Worm (Caenorhabditis elegans): ENCODE measurements around the gene cnc-11.

The cnc-11 gene

DNA sequence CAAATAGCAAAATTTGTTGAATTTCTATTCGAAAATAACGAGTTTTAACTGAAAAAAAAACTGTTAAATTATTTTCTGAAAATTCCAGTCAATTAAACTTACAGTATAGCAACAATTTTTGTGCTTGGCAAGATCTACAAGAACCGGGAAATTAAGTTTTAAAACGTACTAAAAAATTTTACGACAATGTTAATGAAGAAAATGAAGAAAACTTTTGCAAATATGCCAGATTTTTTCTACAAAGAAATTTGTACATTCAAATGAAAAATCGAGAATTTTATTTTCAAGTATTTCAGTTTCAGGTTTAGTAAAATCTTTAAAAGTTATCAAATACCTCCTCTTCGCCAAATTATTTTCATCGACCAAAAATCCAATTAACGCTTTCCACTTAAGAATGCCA is at the start of gene cnc-11:
Gene cnc-11, plus strand, starts transcription at position 301 of the 400 bp plus-strand sequence.
- TF ChIP-seq tbx-37 (GFP tag; conservative IDR thresholded peaks at IDR 0.05) (no peak), F13C5.2 (tag; optimal IDR thresholded peaks at IDR 0.05) (no peak), pes-1 (GFP tag; IDR thresholded peaks at IDR 0.05) (no peak), hnd-1 (tag; optimal IDR thresholded peaks at IDR 0.05) (no peak), B0310.2 (tag; optimal IDR thresholded peaks at IDR 0.05) (no peak), scrt-1 (GFP tag; IDR thresholded peaks at IDR 0.05) (no peak), ets-7 (tag; optimal IDR thresholded peaks at IDR 0.05) (no peak), aly-1 (tag; optimal IDR thresholded peaks at IDR 0.05) (no peak), tra-4 (tag; optimal IDR thresholded peaks at IDR 0.05) (no peak), ceh-36 (tag; optimal IDR thresholded peaks at IDR 0.05) (no peak), ceh-13 (GFP tag; optimal IDR thresholded peaks at IDR 0.05) (no peak), hmbx-1 (tag; optimal IDR thresholded peaks at IDR 0.05) (no peak), flt-1 (GFP tag; IDR thresholded peaks at IDR 0.05) (no peak)

DNA sequence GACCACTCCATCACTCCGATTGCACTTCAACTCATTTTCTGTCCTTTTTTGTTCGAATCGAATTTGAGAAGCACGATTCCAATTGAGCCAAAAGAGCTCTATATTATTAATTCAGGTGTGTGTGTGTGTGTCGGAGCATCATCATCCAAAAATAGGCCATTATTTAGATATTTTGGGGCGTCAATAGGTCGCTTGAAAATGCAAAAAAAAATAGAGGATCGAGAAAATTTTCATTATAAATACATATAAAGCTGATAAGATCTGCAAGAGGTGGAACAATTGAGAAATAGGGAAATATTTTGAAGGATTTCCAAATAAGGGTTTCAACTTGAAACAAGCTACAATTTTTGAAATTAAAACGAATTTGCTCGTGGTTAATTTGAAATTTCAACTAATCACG is 49.2 kb upstream of the cnc-11 start, which contains the start of gene Y75B7AR.1:
Gene Y75B7AR.1, minus strand, starts transcription at position 101 of the 400 bp plus-strand sequence.
- TF ChIP-seq tbx-11 (GFP tag; IDR thresholded peaks at IDR 0.05) (no peak), pes-1 (GFP tag; IDR thresholded peaks at IDR 0.05) (no peak), flt-1 (GFP tag; IDR thresholded peaks at IDR 0.05) (no peak), tra-4 (tag; optimal IDR thresholded peaks at IDR 0.05) (no peak), B0310.2 (tag; optimal IDR thresholded peaks at IDR 0.05) (no peak), F13C5.2 (tag; optimal IDR thresholded peaks at IDR 0.05) (no peak), hnd-1 (tag; optimal IDR thresholded peaks at IDR 0.05) (no peak), hmbx-1 (tag; optimal IDR thresholded peaks at IDR 0.05) (no peak), ceh-36 (tag; optimal IDR thresholded peaks at IDR 0.05) (no peak), tbx-37 (GFP tag; conservative IDR thresholded peaks at IDR 0.05) (no peak), ets-7 (tag; optimal IDR thresholded peaks at IDR 0.05) (no peak), ama-1 (optimal IDR thresholded peaks at IDR 0.05) (no peak), hmg-4 (GFP tag; optimal IDR thresholded peaks at IDR 0.05) (no peak), aly-1 (tag; optimal IDR thresholded peaks at IDR 0.05) (no peak), scrt-1 (GFP tag; IDR thresholded peaks at IDR 0.05) (no peak), sea-1 (GFP tag; conservative IDR thresholded peaks at IDR 0.05) (no peak), ceh-13 (GFP tag; optimal IDR thresholded peaks at IDR 0.05) (no peak)

DNA sequence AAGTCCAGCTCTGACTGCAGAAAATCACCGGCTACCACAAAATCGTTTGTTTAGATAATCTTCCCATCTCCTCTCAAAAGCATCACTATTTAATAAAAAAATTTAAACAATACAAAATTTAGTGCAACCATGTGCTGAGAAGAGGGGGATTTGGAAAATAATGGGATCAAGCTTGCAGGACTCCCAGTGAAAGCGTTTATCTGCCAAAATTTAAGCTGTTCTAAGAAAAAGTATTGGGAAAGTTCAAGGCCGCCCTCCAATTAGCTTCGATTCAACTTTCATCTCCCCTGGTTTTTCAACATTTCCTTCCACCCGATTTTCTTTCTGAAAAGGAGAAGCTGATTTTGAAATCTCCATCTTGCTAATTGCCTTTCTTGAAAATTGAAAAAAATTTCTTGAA is 34.0 kb upstream of the cnc-11 start:
- no peak for TF ChIP-seq flt-1 (GFP tag; IDR thresholded peaks at IDR 0.05)
- no peak for TF ChIP-seq ceh-36 (tag; optimal IDR thresholded peaks at IDR 0.05)
- TF ChIP-seq tbx-11 (GFP tag; IDR thresholded peaks at IDR 0.05), result no peak
- no peak for TF ChIP-seq tra-4 (tag; optimal IDR thresholded peaks at IDR 0.05)
- no peak for TF ChIP-seq tbx-37 (GFP tag; conservative IDR thresholded peaks at IDR 0.05)
- TF ChIP-seq pes-1 (GFP tag; IDR thresholded peaks at IDR 0.05), result no peak
- TF ChIP-seq B0310.2 (tag; optimal IDR thresholded peaks at IDR 0.05), result no peak
- no peak for TF ChIP-seq scrt-1 (GFP tag; IDR thresholded peaks at IDR 0.05)

ce11 chrV:1410727-1411126 is 31.4 kb upstream of the cnc-11 start:
- TF ChIP-seq aly-1 (tag; optimal IDR thresholded peaks at IDR 0.05), result no peak
- no peak for TF ChIP-seq B0310.2 (tag; optimal IDR thresholded peaks at IDR 0.05)
- TF ChIP-seq sea-1 (GFP tag; conservative IDR thresholded peaks at IDR 0.05), result no peak
- TF ChIP-seq scrt-1 (GFP tag; IDR thresholded peaks at IDR 0.05), result no peak
- TF ChIP-seq hnd-1 (tag; optimal IDR thresholded peaks at IDR 0.05), result no peak
- TF ChIP-seq hmbx-1 (tag; optimal IDR thresholded peaks at IDR 0.05), result no peak
- TF ChIP-seq F13C5.2 (tag; optimal IDR thresholded peaks at IDR 0.05), result no peak
- no peak for TF ChIP-seq ceh-13 (GFP tag; optimal IDR thresholded peaks at IDR 0.05)
- no peak for TF ChIP-seq ceh-36 (tag; optimal IDR thresholded peaks at IDR 0.05)
- no peak for TF ChIP-seq ama-1 (optimal IDR thresholded peaks at IDR 0.05)
- TF ChIP-seq pes-1 (GFP tag; IDR thresholded peaks at IDR 0.05), result no peak
- TF ChIP-seq flt-1 (GFP tag; IDR thresholded peaks at IDR 0.05), result no peak
- no peak for TF ChIP-seq ets-7 (tag; optimal IDR thresholded peaks at IDR 0.05)

DNA sequence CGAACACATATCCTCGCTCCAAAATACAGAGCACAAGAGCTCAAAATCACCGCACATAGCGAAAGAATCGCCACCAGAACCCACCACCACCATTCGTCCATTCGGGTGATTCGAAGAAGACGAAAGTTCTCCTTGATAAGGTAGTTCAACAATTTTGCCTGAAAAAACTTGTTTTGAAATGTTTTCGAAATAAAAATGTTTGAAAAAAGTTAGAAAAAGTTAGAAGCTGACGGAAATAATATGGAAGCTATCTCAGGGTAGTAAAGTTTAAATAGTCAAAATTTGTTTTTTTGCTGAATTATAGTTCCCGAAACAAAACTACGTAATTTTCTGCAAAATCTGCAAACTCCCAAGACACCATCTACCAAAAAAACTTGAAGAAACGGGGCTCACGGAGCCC is 30.7 kb upstream of the cnc-11 start, which contains the start of gene snt-5:
Gene snt-5, minus strand, starts transcription at position 101 of the 400 bp plus-strand sequence.
- no peak for TF ChIP-seq hnd-1 (tag; optimal IDR thresholded peaks at IDR 0.05)
- no peak for TF ChIP-seq flt-1 (GFP tag; IDR thresholded peaks at IDR 0.05)
- TF ChIP-seq F13C5.2 (tag; optimal IDR thresholded peaks at IDR 0.05), result no peak
- TF ChIP-seq hmg-4 (GFP tag; optimal IDR thresholded peaks at IDR 0.05), result no peak

DNA sequence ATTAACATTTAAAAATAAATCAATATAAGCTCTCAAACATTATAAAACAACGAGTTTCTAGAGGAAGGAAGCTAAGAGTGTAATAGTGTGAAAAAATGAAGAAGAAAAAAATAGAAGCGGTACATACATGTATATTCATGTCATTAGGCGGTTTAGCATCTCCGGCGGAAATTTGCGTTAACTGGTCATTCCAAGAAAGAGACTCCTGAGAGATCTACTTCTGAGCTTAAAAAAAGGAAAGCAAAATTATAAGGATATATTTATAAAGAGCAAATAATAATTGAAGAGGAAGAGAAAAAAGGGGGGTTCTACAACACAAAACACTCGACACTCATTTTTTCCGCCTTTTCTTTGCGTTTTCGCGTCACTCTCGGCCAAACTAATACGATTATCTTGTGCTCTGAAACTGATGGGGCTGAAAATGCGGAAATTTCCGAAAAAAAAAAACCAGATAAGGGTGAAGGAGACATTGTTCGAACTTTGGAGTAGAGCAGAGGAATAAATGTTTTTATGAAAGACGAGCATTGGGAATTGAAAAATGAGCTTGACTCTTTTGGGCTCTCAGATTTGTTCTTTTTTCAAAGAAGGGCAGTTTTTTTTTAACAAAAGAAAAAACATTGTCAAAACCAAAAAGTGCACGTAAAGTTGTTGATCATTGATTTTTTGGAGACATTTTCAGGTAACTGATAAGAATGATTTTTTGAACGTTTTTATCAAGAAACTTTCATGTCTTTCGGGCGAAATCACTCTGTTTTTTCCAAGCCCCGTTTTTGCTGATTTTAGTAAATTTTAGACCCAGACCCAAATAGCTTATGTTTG is 27.3 kb upstream of the cnc-11 start:
- TF ChIP-seq tra-4 (tag; optimal IDR thresholded peaks at IDR 0.05), result no peak
- TF ChIP-seq hmg-4 (GFP tag; optimal IDR thresholded peaks at IDR 0.05), result no peak
- TF ChIP-seq F13C5.2 (tag; optimal IDR thresholded peaks at IDR 0.05), result no peak
- no peak for TF ChIP-seq hmbx-1 (tag; optimal IDR thresholded peaks at IDR 0.05)
- no peak for TF ChIP-seq tbx-37 (GFP tag; conservative IDR thresholded peaks at IDR 0.05)
- TF ChIP-seq ceh-36 (tag; optimal IDR thresholded peaks at IDR 0.05), result no peak
- TF ChIP-seq ama-1 (optimal IDR thresholded peaks at IDR 0.05), result no peak
- no peak for TF ChIP-seq aly-1 (tag; optimal IDR thresholded peaks at IDR 0.05)
- no peak for TF ChIP-seq sea-1 (GFP tag; conservative IDR thresholded peaks at IDR 0.05)
- TF ChIP-seq ceh-13 (GFP tag; optimal IDR thresholded peaks at IDR 0.05), result no peak
- no peak for TF ChIP-seq B0310.2 (tag; optimal IDR thresholded peaks at IDR 0.05)
- no peak for TF ChIP-seq pes-1 (GFP tag; IDR thresholded peaks at IDR 0.05)
- no peak for TF ChIP-seq flt-1 (GFP tag; IDR thresholded peaks at IDR 0.05)
- TF ChIP-seq scrt-1 (GFP tag; IDR thresholded peaks at IDR 0.05), result no peak
- no peak for TF ChIP-seq hnd-1 (tag; optimal IDR thresholded peaks at IDR 0.05)
- TF ChIP-seq tbx-11 (GFP tag; IDR thresholded peaks at IDR 0.05), result no peak
- TF ChIP-seq ets-7 (tag; optimal IDR thresholded peaks at IDR 0.05), result no peak

DNA sequence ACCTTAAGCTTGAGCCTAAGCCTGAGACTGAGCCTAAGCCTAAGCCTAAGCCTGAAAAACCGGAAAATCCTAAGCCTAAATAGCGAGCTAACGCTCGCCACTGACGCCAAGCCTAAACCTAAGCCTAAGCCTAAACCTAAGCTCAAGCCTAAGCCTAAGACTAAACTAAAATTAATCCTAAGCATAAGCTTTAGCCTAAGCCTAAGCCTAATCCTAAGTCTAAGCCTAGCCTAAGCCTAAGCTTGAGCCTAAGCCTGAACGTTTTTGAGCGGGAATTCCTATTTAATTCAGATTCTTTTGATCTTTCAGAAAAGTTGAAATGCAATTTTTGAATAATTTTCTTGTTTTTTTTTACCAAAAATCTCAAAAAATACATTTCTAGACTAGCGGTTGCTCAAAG is 26.0 kb upstream of the cnc-11 start:
- peak; percentile 83 for TF ChIP-seq ceh-36 (tag; optimal IDR thresholded peaks at IDR 0.05)
- no peak for TF ChIP-seq hmbx-1 (tag; optimal IDR thresholded peaks at IDR 0.05)
- TF ChIP-seq tbx-37 (GFP tag; conservative IDR thresholded peaks at IDR 0.05), result no peak
- no peak for TF ChIP-seq ceh-13 (GFP tag; optimal IDR thresholded peaks at IDR 0.05)
- TF ChIP-seq hmg-4 (GFP tag; optimal IDR thresholded peaks at IDR 0.05), result no peak
- no peak for TF ChIP-seq flt-1 (GFP tag; IDR thresholded peaks at IDR 0.05)
- no peak for TF ChIP-seq pes-1 (GFP tag; IDR thresholded peaks at IDR 0.05)
